Worm (Caenorhabditis elegans) whole organism, L1 larva: Measurements from ENCODE around the gene ZC21.8.

ENCODE experiments used
- C16A3.4 ChIP-seq: fragments of 150-350 bp; optimal IDR thresholded peaks from 2 replicates; lab custom pipeline; 2014; ENCODE audit warnings: missing biosample characterization, missing genetic modification characterization
- F16B12.6 ChIP-seq: fragments of 150-350 bp; optimal IDR thresholded peaks from 2 replicates; lab custom pipeline; 2014; ENCODE audit warnings: missing biosample characterization, missing genetic modification characterization
- alr-1 ChIP-seq: fragments of 200-800 bp; sonication (Bioruptor generic); optimal IDR thresholded peaks from 2 replicates; lab custom pipeline; 2018; ENCODE audit warnings: borderline replicate concordance, mild to moderate bottlenecking, missing genetic modification characterization, missing compliant biosample characterization
- aly-2 ChIP-seq: fragments of 150-350 bp; optimal IDR thresholded peaks from 2 replicates; lab custom pipeline; 2014; ENCODE audit warnings: missing biosample characterization, missing genetic modification characterization
- ama-1 ChIP-seq: fragments of 150-350 bp; optimal IDR thresholded peaks from 2 replicates; lab custom pipeline; 2014
- ceh-8 ChIP-seq: fragments of 200-800 bp; sonication (Bioruptor generic); optimal IDR thresholded peaks from 2 replicates; lab custom pipeline; 2018; ENCODE audit warnings: mild to moderate bottlenecking, missing genetic modification characterization, moderate library complexity, missing compliant biosample characterization
- ces-1 ChIP-seq: fragments of 150-350 bp; optimal IDR thresholded peaks from 2 replicates; lab custom pipeline; 2014; ENCODE audit warnings: missing biosample characterization, missing genetic modification reagents, missing genetic modification characterization
- dpl-1 ChIP-seq, 3 experiments: fragments of 150-350 bp in 2 of 3; sonication (generic microtip) in 1 of 3; optimal IDR thresholded peaks; 2 replicates each; lab custom pipeline; 2014 to 2017; ENCODE audit warnings: missing biosample characterization in 3 of 3, missing genetic modification characterization in 3 of 3, missing genetic modification reagents in 3 of 3
- dsc-1 ChIP-seq: sonication (generic microtip); optimal IDR thresholded peaks from 2 replicates; lab custom pipeline; 2016; ENCODE audit warnings: mild to moderate bottlenecking, missing genetic modification characterization, missing compliant biosample characterization
- efl-1 ChIP-seq, 4 experiments: fragments of 150-350 bp; optimal IDR thresholded peaks in 3 of 4; peaks in 1 of 4; 1 replicate in 1 of 4; 2 replicates in 3 of 4; lab custom pipeline; 2014; ENCODE audit warnings: missing biosample characterization in 2 of 4, missing genetic modification characterization in 2 of 4, missing genetic modification reagents in 2 of 4
- efl-3 ChIP-seq: fragments of 200-800 bp; sonication (Bioruptor generic); optimal IDR thresholded peaks from 2 replicates; lab custom pipeline; 2018; ENCODE audit warnings: mild to moderate bottlenecking, missing genetic modification characterization, missing compliant biosample characterization
- egl-13 ChIP-seq: sonication (generic microtip); optimal IDR thresholded peaks from 2 replicates; lab custom pipeline; 2016; ENCODE audit warnings: missing genotype, missing genetic modification reagents, missing genetic modification characterization, missing compliant biosample characterization
- ets-5 ChIP-seq: fragments of 200-800 bp; sonication (Bioruptor generic); IDR thresholded peaks from 2 replicates; pipeline ENCODE4 v1.3.6; 2022; ENCODE audit warnings: missing genetic modification characterization, missing compliant biosample characterization
- fkh-10 ChIP-seq: sonication (generic microtip); optimal IDR thresholded peaks from 2 replicates; lab custom pipeline; 2017; ENCODE audit warnings: missing biosample characterization, missing genetic modification reagents, missing genetic modification characterization
- fkh-8 ChIP-seq: sonication (generic microtip); optimal IDR thresholded peaks from 2 replicates; lab custom pipeline; 2016; ENCODE audit warnings: mild to moderate bottlenecking, missing genetic modification characterization, missing compliant biosample characterization
- hlh-17 ChIP-seq: fragments of 200-800 bp; sonication (Bioruptor generic); optimal IDR thresholded peaks from 2 replicates; lab custom pipeline; 2018; ENCODE audit warnings: missing genetic modification characterization, mild to moderate bottlenecking, missing compliant biosample characterization, moderate library complexity, borderline replicate concordance
- hlh-4 ChIP-seq: sonication (generic microtip); optimal IDR thresholded peaks from 2 replicates; lab custom pipeline; 2016; ENCODE audit warnings: mild to moderate bottlenecking, missing genetic modification characterization, missing compliant biosample characterization
- irx-1 ChIP-seq: sonication (generic microtip); optimal IDR thresholded peaks from 2 replicates; lab custom pipeline; 2016; ENCODE audit warnings: missing genetic modification characterization, missing compliant biosample characterization
- isw-1 ChIP-seq: fragments of 200-800 bp; sonication (Bioruptor generic); IDR thresholded peaks from 2 replicates; pipeline ENCODE4 v1.3.6; 2022; ENCODE audit warnings: missing genetic modification characterization, missing compliant biosample characterization
- lin-13 ChIP-seq: fragments of 150-350 bp; optimal IDR thresholded peaks from 2 replicates; lab custom pipeline; 2014; ENCODE audit warnings: missing biosample characterization, missing genetic modification reagents, missing genetic modification characterization
- lin-14 ChIP-seq: fragments of 200-800 bp; sonication (Bioruptor generic); optimal IDR thresholded peaks from 2 replicates; lab custom pipeline; 2018; ENCODE audit warnings: mild to moderate bottlenecking, missing genetic modification characterization, moderate library complexity, missing compliant biosample characterization
- lin-15B ChIP-seq: fragments of 150-350 bp; sonication (generic microtip); optimal IDR thresholded peaks from 3 replicates; lab custom pipeline; 2014; ENCODE audit warnings: missing biosample characterization, missing genetic modification characterization
- lin-35 ChIP-seq, 2 experiments: fragments of 150-350 bp; optimal IDR thresholded peaks; 2 replicates each; lab custom pipeline; 2014; ENCODE audit warnings: missing biosample characterization in 2 of 2, missing genetic modification characterization in 2 of 2, missing genetic modification reagents in 2 of 2
- lin-39 ChIP-seq: fragments of 150-350 bp; optimal IDR thresholded peaks from 2 replicates; lab custom pipeline; 2014; ENCODE audit warnings: missing biosample characterization, missing genetic modification reagents, missing genetic modification characterization
- lsy-2 ChIP-seq, 2 experiments: fragments of 150-350 bp; optimal IDR thresholded peaks; 2 replicates each; lab custom pipeline; 2014; ENCODE audit warnings: missing biosample characterization in 2 of 2, missing genetic modification characterization in 2 of 2
- mab-9 ChIP-seq: fragments of 200-800 bp; sonication (Bioruptor generic); IDR thresholded peaks from 2 replicates; pipeline ENCODE4 v1.3.6; 2022; ENCODE audit warnings: missing genetic modification reagents, missing genetic modification characterization, missing compliant biosample characterization
- mdl-1 ChIP-seq, 2 experiments: fragments of 150-350 bp; optimal IDR thresholded peaks; 2 replicates each; lab custom pipeline; 2014 to 2017; ENCODE audit warnings: missing biosample characterization in 2 of 2, missing genetic modification characterization in 2 of 2, inconsistent platforms in 1 of 2
- nhr-11 ChIP-seq: fragments of 150-350 bp; optimal IDR thresholded peaks from 2 replicates; lab custom pipeline; 2014; ENCODE audit warnings: missing biosample characterization, missing genetic modification characterization
- nhr-12 ChIP-seq: sonication (generic microtip); optimal IDR thresholded peaks from 2 replicates; lab custom pipeline; 2017; ENCODE audit warnings: missing biosample characterization, missing genetic modification characterization
- nhr-19 ChIP-seq: fragments of 200-800 bp; sonication (Bioruptor generic); conservative IDR thresholded peaks from 2 replicates; pipeline ENCODE4 v1.3.6; 2022; ENCODE audit warnings: missing genetic modification characterization, missing compliant biosample characterization
- nhr-20 ChIP-seq: sonication (generic microtip); optimal IDR thresholded peaks from 2 replicates; lab custom pipeline; 2016; ENCODE audit warnings: mild to moderate bottlenecking, missing genetic modification characterization, missing compliant biosample characterization
- nhr-28 ChIP-seq: fragments of 150-350 bp; optimal IDR thresholded peaks from 2 replicates; lab custom pipeline; 2014; ENCODE audit warnings: missing biosample characterization, missing genetic modification characterization
- nhr-47 ChIP-seq: sonication (generic microtip); optimal IDR thresholded peaks from 2 replicates; lab custom pipeline; 2016; ENCODE audit warnings: mild to moderate bottlenecking, missing genetic modification characterization, moderate library complexity, missing compliant biosample characterization
- nhr-76 ChIP-seq: sonication (generic microtip); optimal IDR thresholded peaks from 2 replicates; lab custom pipeline; 2017; ENCODE audit warnings: missing biosample characterization, missing genetic modification characterization
- nhr-77 ChIP-seq: fragments of 150-350 bp; optimal IDR thresholded peaks from 2 replicates; lab custom pipeline; 2014; ENCODE audit warnings: missing biosample characterization, missing genetic modification characterization
- nhr-85 ChIP-seq: sonication (generic microtip); peaks from one replicate; lab custom pipeline; 2016; ENCODE audit warnings: missing genetic modification characterization, inconsistent platforms, missing compliant biosample characterization
- pag-3 ChIP-seq: sonication (generic microtip); optimal IDR thresholded peaks from 2 replicates; lab custom pipeline; 2017; ENCODE audit warnings: missing genetic modification characterization, mild to moderate bottlenecking, missing compliant biosample characterization, antibody characterized with exemption, borderline replicate concordance; ENCODE audit not compliant: insufficient read depth
- pqm-1 ChIP-seq: sonication (generic microtip); optimal IDR thresholded peaks from 3 replicates; lab custom pipeline; 2017; ENCODE audit warnings: missing biosample characterization, missing genetic modification characterization
- skn-1 ChIP-seq: fragments of 150-350 bp; optimal IDR thresholded peaks from 2 replicates; lab custom pipeline; 2014; ENCODE audit warnings: missing biosample characterization, missing genetic modification characterization
- snpc-4 ChIP-seq: fragments of 150-350 bp; optimal IDR thresholded peaks from 2 replicates; lab custom pipeline; 2014; ENCODE audit warnings: missing biosample characterization, missing genetic modification characterization
- snu-23 ChIP-seq: sonication (generic microtip); optimal IDR thresholded peaks from 2 replicates; lab custom pipeline; 2016; ENCODE audit warnings: missing genetic modification characterization, missing compliant biosample characterization
- sptf-1 ChIP-seq: fragments of 150-350 bp; optimal IDR thresholded peaks from 2 replicates; lab custom pipeline; 2014; ENCODE audit warnings: missing biosample characterization, missing genetic modification characterization
- sup-37 ChIP-seq: fragments of 200-800 bp; sonication (Bioruptor generic); optimal IDR thresholded peaks from 2 replicates; lab custom pipeline; 2018; ENCODE audit warnings: mild to moderate bottlenecking, missing genetic modification characterization, missing compliant biosample characterization
- swsn-7 ChIP-seq: sonication (generic microtip); optimal IDR thresholded peaks from 2 replicates; lab custom pipeline; 2016; ENCODE audit warnings: missing genetic modification characterization, missing compliant biosample characterization
- tbx-2 ChIP-seq: sonication (generic microtip); optimal IDR thresholded peaks from 2 replicates; lab custom pipeline; 2016; ENCODE audit warnings: missing genetic modification characterization, missing compliant biosample characterization
- tlp-1 ChIP-seq: fragments of 150-350 bp; optimal IDR thresholded peaks from 2 replicates; lab custom pipeline; 2014; ENCODE audit warnings: missing biosample characterization, missing genetic modification characterization
- unc-130 ChIP-seq: fragments of 150-350 bp; optimal IDR thresholded peaks from 2 replicates; lab custom pipeline; 2017; ENCODE audit warnings: missing biosample characterization, missing genetic modification characterization, inconsistent platforms
- unc-30 ChIP-seq: sonication (generic microtip); optimal IDR thresholded peaks from 2 replicates; lab custom pipeline; 2017; ENCODE audit warnings: missing biosample characterization, missing genetic modification characterization
- unc-62 ChIP-seq: fragments of 150-350 bp; optimal IDR thresholded peaks from 2 replicates; lab custom pipeline; 2014; ENCODE audit warnings: missing biosample characterization, missing genetic modification reagents, missing genetic modification characterization
- unc-86 ChIP-seq: sonication (generic microtip); optimal IDR thresholded peaks from 2 replicates; lab custom pipeline; 2016; ENCODE audit warnings: missing genetic modification characterization, missing compliant biosample characterization
- unc-98 ChIP-seq: fragments of 200-800 bp; sonication (Bioruptor generic); IDR thresholded peaks from 2 replicates; pipeline ENCODE4 v1.3.6; 2022; ENCODE audit warnings: missing genetic modification characterization, missing compliant biosample characterization
- xbp-1 ChIP-seq: sonication (generic microtip); optimal IDR thresholded peaks from 2 replicates; lab custom pipeline; 2016; ENCODE audit warnings: missing genetic modification characterization, missing compliant biosample characterization
- zag-1 ChIP-seq: fragments of 150-350 bp; optimal IDR thresholded peaks from 2 replicates; lab custom pipeline; 2014; ENCODE audit warnings: missing biosample characterization, missing genetic modification characterization
- ztf-11 ChIP-seq, 2 experiments: sonication (generic microtip); optimal IDR thresholded peaks; 2 replicates each; lab custom pipeline; 2016 to 2017; ENCODE audit warnings: missing genetic modification characterization in 2 of 2, missing biosample characterization in 1 of 2, missing compliant biosample characterization in 1 of 2

ZC21.8 gene

ce11 chrIII:8529002-8529401, 9.2 kb upstream of the ZC21.8 start:
- TF ChIP-seq nhr-76 (tag; lab: Kevin White, UChicago): no peak
- peak; percentile 39 for TF ChIP-seq snpc-4
- peak; percentile 86 for TF ChIP-seq lin-14
- TF ChIP-seq ets-5 (GFP tag; lab: Robert Waterston, UW): no peak
- peak; percentile 67 for TF ChIP-seq ceh-8 (GFP tag; lab: Kevin White, UChicago)
- no peak for TF ChIP-seq F16B12.6 (tag; lab: Kevin White, UChicago)
- no peak for TF ChIP-seq hlh-4 (tag; lab: Kevin White, UChicago)
- no peak for TF ChIP-seq sup-37 (GFP tag; lab: Kevin White, UChicago)
- TF ChIP-seq nhr-47 (tag; lab: Kevin White, UChicago): peak; percentile 85
- no peak for TF ChIP-seq zag-1
- peak in 1 of 2 experiments; percentile 21 for TF ChIP-seq mdl-1 (tag; optimal IDR thresholded peaks at IDR 0.05; lab: Kevin White, UChicago)
- TF ChIP-seq lin-35 (GFP tag; optimal IDR thresholded peaks at IDR 0.05; lab: Kevin White, UChicago): peak; percentile 21 to 68
- TF ChIP-seq hlh-17: no peak
- no peak for TF ChIP-seq unc-62 (GFP tag; lab: Kevin White, UChicago)
- peak; percentile 87 for TF ChIP-seq lsy-2 (tag; optimal IDR thresholded peaks at IDR 0.05; lab: Kevin White, UChicago)
- TF ChIP-seq nhr-85 (tag; lab: Kevin White, UChicago): peak; percentile 97
- TF ChIP-seq nhr-12 (tag; lab: Kevin White, UChicago): no peak
- peak; percentile 64 for TF ChIP-seq ama-1 (lab: Kevin White, UChicago)
- TF ChIP-seq tbx-2 (tag; lab: Kevin White, UChicago): peak; percentile 81
- TF ChIP-seq fkh-8 (tag; lab: Kevin White, UChicago): peak; percentile 79
- peak; percentile 88 for TF ChIP-seq irx-1 (tag; lab: Kevin White, UChicago)
- peak; percentile 28 to 71 (median 41) for TF ChIP-seq dpl-1 (GFP tag; optimal IDR thresholded peaks at IDR 0.05; lab: Kevin White, UChicago)
- TF ChIP-seq pag-3 (tag; lab: Kevin White, UChicago): no peak
- TF ChIP-seq sptf-1: no peak
- no peak for TF ChIP-seq mab-9 (GFP tag; lab: Robert Waterston, UW)
- no peak for TF ChIP-seq C16A3.4 (tag; lab: Kevin White, UChicago)
- no peak for TF ChIP-seq unc-30 (tag; lab: Kevin White, UChicago)
- TF ChIP-seq lin-13 (GFP tag; lab: Kevin White, UChicago): no peak
- peak; percentile 19 for TF ChIP-seq efl-3
- TF ChIP-seq lin-39 (tag; lab: Kevin White, UChicago): peak; percentile 47
- TF ChIP-seq efl-1 (optimal IDR thresholded peaks at IDR 0.05; lab: Kevin White, UChicago): peak; percentile 58 to 66
- peak; percentile 68 to 94 for TF ChIP-seq efl-1 (GFP tag; optimal IDR thresholded peaks at IDR 0.05 in 1 of 2; lab: Kevin White, UChicago)
- peak; percentile 82 for TF ChIP-seq egl-13
- no peak for TF ChIP-seq tlp-1
- peak; percentile 73 for TF ChIP-seq skn-1 (tag; lab: Kevin White, UChicago)
- TF ChIP-seq snu-23 (GFP tag; lab: Kevin White, UChicago): peak; percentile 71
- TF ChIP-seq ces-1 (GFP tag; lab: Kevin White, UChicago): no peak
- peak; percentile 56 for TF ChIP-seq nhr-19 (GFP tag; lab: Robert Waterston, UW)
- TF ChIP-seq alr-1 (tag; lab: Kevin White, UChicago): no peak
- TF ChIP-seq lin-15B: peak; percentile 33
- TF ChIP-seq unc-98: no peak
- peak; percentile 83 for TF ChIP-seq isw-1 (GFP tag; lab: Robert Waterston, UW)
- TF ChIP-seq nhr-11 (tag; lab: Kevin White, UChicago): peak; percentile 22
- TF ChIP-seq nhr-77 (tag; lab: Kevin White, UChicago): no peak
- no peak for TF ChIP-seq pqm-1 (tag; lab: Kevin White, UChicago)
- TF ChIP-seq nhr-20 (tag; lab: Kevin White, UChicago): peak; percentile 73
- peak; percentile 67 for TF ChIP-seq dsc-1 (tag; lab: Kevin White, UChicago)
- peak; percentile 40 for TF ChIP-seq aly-2 (tag; lab: Kevin White, UChicago)
- peak; percentile 86 for TF ChIP-seq unc-86 (tag; lab: Kevin White, UChicago)
- TF ChIP-seq fkh-10 (GFP tag; lab: Kevin White, UChicago): no peak
- TF ChIP-seq swsn-7 (tag; lab: Kevin White, UChicago): peak; percentile 81
- TF ChIP-seq unc-130: no peak
- peak; percentile 86 for TF ChIP-seq xbp-1 (tag; lab: Kevin White, UChicago)
- TF ChIP-seq ztf-11 (tag; optimal IDR thresholded peaks at IDR 0.05; lab: Kevin White, UChicago): peak in 1 of 2 experiments; percentile 90
- no peak for TF ChIP-seq nhr-28 (tag; lab: Kevin White, UChicago)
